Fruit fly (Drosophila melanogaster): ENCODE measurements around the gene CG34133.
A peak's percentile ranks its signal among the peaks of the same experiment; 100 is the strongest.

Gene CG34133

dm6 chr3R:29847126-29847525 lies 22.0 kb upstream of the CG34133 start (continued):
- TF ChIP-seq so (GFP tag; IDR thresholded peaks at IDR 0.05), result no peak
- no peak for TF ChIP-seq h (optimal IDR thresholded peaks at IDR 0.05)
- no peak for TF ChIP-seq CG1792 (GFP tag; optimal IDR thresholded peaks at IDR 0.05)
- TF ChIP-seq ara (GFP tag; IDR thresholded peaks at IDR 0.05), result peak; percentile 51; the same call in 1 of the 2 replicates
- peak; percentile 30 for TF ChIP-seq nmo (GFP tag; optimal IDR thresholded peaks at IDR 0.05)
- TF ChIP-seq CG3163 (GFP tag; optimal IDR thresholded peaks at IDR 0.05), result no peak
- TF ChIP-seq ro (GFP tag; IDR thresholded peaks at IDR 0.05), result no peak
- peak; percentile 35; the same call in 1 of the 2 replicates for TF ChIP-seq Awh (GFP tag; IDR thresholded peaks at IDR 0.05)
- TF ChIP-seq CG10147 (GFP tag; optimal IDR thresholded peaks at IDR 0.05), result no peak
- no peak for TF ChIP-seq dimm (GFP tag; IDR thresholded peaks at IDR 0.05)
- no peak for TF ChIP-seq CG31388 (GFP tag; optimal IDR thresholded peaks at IDR 0.05)
- no peak for TF ChIP-seq C15 (GFP tag; IDR thresholded peaks at IDR 0.05)
- TF ChIP-seq Lim3 (GFP tag; IDR thresholded peaks at IDR 0.05), result no peak
- TF ChIP-seq bab2 (GFP tag; optimal IDR thresholded peaks at IDR 0.05), result no peak
- no peak for TF ChIP-seq MBD-R2 (GFP tag; IDR thresholded peaks at IDR 0.05)
- TF ChIP-seq gem (tag; optimal IDR thresholded peaks at IDR 0.05), result no peak
- TF ChIP-seq CG8290 (GFP tag; optimal IDR thresholded peaks at IDR 0.05), result no peak
- no peak for TF ChIP-seq CG8290 (tag; optimal IDR thresholded peaks at IDR 0.05)
- TF ChIP-seq CG13123 (GFP tag; optimal IDR thresholded peaks at IDR 0.05), result no peak
- no peak for TF ChIP-seq Pdp1 (GFP tag; optimal IDR thresholded peaks at IDR 0.05)
- no peak for TF ChIP-seq phol (tag; optimal IDR thresholded peaks at IDR 0.05)
- TF ChIP-seq lab (GFP tag; optimal IDR thresholded peaks at IDR 0.05), result no peak
- TF ChIP-seq salm (tag; optimal IDR thresholded peaks at IDR 0.05), result no peak
- no peak for TF ChIP-seq pan (optimal IDR thresholded peaks at IDR 0.05)
- TF ChIP-seq pan (GFP tag; optimal IDR thresholded peaks at IDR 0.05 in 1 of 2, IDR thresholded peaks at IDR 0.05 in 1 of 2), result peak in 1 of 2 experiments; percentile 49

dm6 chr3R:29857228-29857627 lies 11.9 kb upstream of the CG34133 start, which contains the start of gene dgt1:
TSS of gene dgt1 (minus strand) at chr3R:29857491.
- TF ChIP-seq CG12155 (GFP tag; optimal IDR thresholded peaks at IDR 0.05) (peak; percentile 78), kni (GFP tag; optimal IDR thresholded peaks at IDR 0.05) (no peak), Vsx1 (GFP tag; optimal IDR thresholded peaks at IDR 0.05) (no peak), hb (GFP tag; IDR thresholded peaks at IDR 0.05; ENCODE audit: partially characterized antibody) (no peak), CG5245 (GFP tag; optimal IDR thresholded peaks at IDR 0.05) (no peak), CG13624 (GFP tag; optimal IDR thresholded peaks at IDR 0.05) (no peak), pzg (GFP tag; optimal IDR thresholded peaks at IDR 0.05) (peak; percentile 89), gro (GFP tag; optimal IDR thresholded peaks at IDR 0.05) (no peak), CG8924 (tag; optimal IDR thresholded peaks at IDR 0.05) (no peak), CG42726 (GFP tag; IDR thresholded peaks at IDR 0.05; ENCODE audit: partially characterized antibody) (no peak), ERR (GFP tag; optimal IDR thresholded peaks at IDR 0.05) (no peak), CG9215 (GFP tag; IDR thresholded peaks at IDR 0.05) (no peak), Spps (tag; optimal IDR thresholded peaks at IDR 0.05) (no peak), sim (GFP tag; IDR thresholded peaks at IDR 0.05) (no peak), CG12236 (GFP tag; optimal IDR thresholded peaks at IDR 0.05) (no peak), CG7357 (GFP tag; IDR thresholded peaks at IDR 0.05) (no peak), HmgD (GFP tag; optimal IDR thresholded peaks at IDR 0.05) (peak; percentile 5), HLH3B (GFP tag; IDR thresholded peaks at IDR 0.05) (no peak), scrt (GFP tag; optimal IDR thresholded peaks at IDR 0.05) (no peak), vnd (GFP tag; IDR thresholded peaks at IDR 0.05; ENCODE audit: partially characterized antibody) (no peak), CG10543 (GFP tag; optimal IDR thresholded peaks at IDR 0.05) (no peak), CG1792 (GFP tag; optimal IDR thresholded peaks at IDR 0.05) (no peak), E2f1 (GFP tag; IDR thresholded peaks at IDR 0.05) (no peak), CG12659 (GFP tag; optimal IDR thresholded peaks at IDR 0.05) (no peak), sob (GFP tag; IDR thresholded peaks at IDR 0.05) (no peak), CG10462 (GFP tag; optimal IDR thresholded peaks at IDR 0.05) (no peak), CG32767 (GFP tag; IDR thresholded peaks at IDR 0.05) (no peak), CG13775 (GFP tag; optimal IDR thresholded peaks at IDR 0.05) (no peak), vvl (GFP tag; IDR thresholded peaks at IDR 0.05) (no peak), CG8388 (GFP tag; optimal IDR thresholded peaks at IDR 0.05) (no peak)
